Worm (Caenorhabditis elegans): Measurements from ENCODE around the gene F09C6.11.

ce11 chrV:16853956-16854683, 28.0 kb downstream of the F09C6.11 start, which contains the start of the genes clec-35 and clec-27:
- TF ChIP-seq ztf-11 (tag; optimal IDR thresholded peaks at IDR 0.05) (no peak), blmp-1 (tag; optimal IDR thresholded peaks at IDR 0.05) (no peak), unc-62 (GFP tag; optimal IDR thresholded peaks at IDR 0.05) (no peak), nhr-76 (tag; optimal IDR thresholded peaks at IDR 0.05) (no peak), lir-3 (tag; optimal IDR thresholded peaks at IDR 0.05; ENCODE audit: poor library complexity) (no peak), ceh-8 (GFP tag; optimal IDR thresholded peaks at IDR 0.05) (no peak), ces-1 (GFP tag; optimal IDR thresholded peaks at IDR 0.05) (no peak), nhr-11 (tag; optimal IDR thresholded peaks at IDR 0.05) (no peak), elt-3 (tag; optimal IDR thresholded peaks at IDR 0.05) (no peak), unc-130 (tag; optimal IDR thresholded peaks at IDR 0.05) (no peak), ceh-88 (GFP tag; IDR thresholded peaks at IDR 0.05) (no peak)
